Worm (Caenorhabditis elegans) whole organism, mixed stage, embryonic: Measurements from ENCODE around the gene far-5.

Experiments
- lin-13 ChIP-seq: fragments of 150-350 bp; optimal IDR thresholded peaks from 2 replicates; lab custom pipeline; 2014; ENCODE audit warnings: missing biosample characterization, missing genetic modification characterization
- mep-1 ChIP-seq: fragments of 150-350 bp; optimal IDR thresholded peaks from 2 replicates; lab custom pipeline; 2017; ENCODE audit warnings: missing biosample characterization, missing genetic modification reagents, missing genetic modification characterization, inconsistent platforms
- mls-2 ChIP-seq: sonication (generic microtip); optimal IDR thresholded peaks from 2 replicates; lab custom pipeline; 2016; ENCODE audit warnings: mild to moderate bottlenecking, missing genetic modification characterization, moderate library complexity, missing compliant biosample characterization
- nhr-28 ChIP-seq: fragments of 150-350 bp; optimal IDR thresholded peaks from 2 replicates; lab custom pipeline; 2014; ENCODE audit warnings: missing biosample characterization, missing genetic modification characterization
- nhr-76 ChIP-seq: sonication (generic microtip); optimal IDR thresholded peaks from 2 replicates; lab custom pipeline; 2017; ENCODE audit warnings: missing biosample characterization, missing genetic modification characterization
- unc-39 ChIP-seq: fragments of 150-350 bp; optimal IDR thresholded peaks from 2 replicates; lab custom pipeline; 2014; ENCODE audit warnings: missing biosample characterization, missing genetic modification characterization
- zip-8 ChIP-seq: fragments of 150-350 bp; optimal IDR thresholded peaks from 2 replicates; lab custom pipeline; 2014; ENCODE audit warnings: missing biosample characterization, missing genetic modification characterization

DNA sequence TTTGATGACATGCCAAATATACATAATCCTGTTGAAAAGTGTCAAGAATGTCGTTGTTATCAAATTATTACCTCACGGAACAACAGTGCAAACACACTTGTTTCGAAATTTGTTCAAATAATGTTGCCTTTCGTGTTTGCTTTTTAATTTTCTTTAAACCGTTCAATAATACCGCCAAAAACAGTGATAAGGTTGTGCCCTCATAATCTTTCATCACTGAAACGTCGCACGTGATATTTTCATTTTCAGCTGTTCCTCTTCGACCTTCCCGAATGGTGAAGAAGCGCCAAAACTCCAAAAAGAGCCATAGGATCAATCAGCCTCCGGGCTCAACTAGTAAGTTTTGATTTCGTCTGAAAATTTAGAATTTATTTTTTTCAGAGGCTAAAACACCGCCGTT lies 6.7 kb downstream of the far-5 start, which contains the start of gene inft-2:
- TF ChIP-seq nhr-28 (tag; lab: Kevin White, UChicago) (no peak), zip-8 (tag; lab: Kevin White, UChicago) (no peak), unc-39 (tag; lab: Kevin White, UChicago) (no peak), mep-1 (tag; lab: Kevin White, UChicago) (no peak), nhr-76 (tag; lab: Kevin White, UChicago) (no peak), lin-13 (no peak), mls-2 (tag; lab: Kevin White, UChicago) (no peak)
